Fruit fly (Drosophila melanogaster): ENCODE measurements around the gene Muc12Ea.

Gene Muc12Ea

DNA sequence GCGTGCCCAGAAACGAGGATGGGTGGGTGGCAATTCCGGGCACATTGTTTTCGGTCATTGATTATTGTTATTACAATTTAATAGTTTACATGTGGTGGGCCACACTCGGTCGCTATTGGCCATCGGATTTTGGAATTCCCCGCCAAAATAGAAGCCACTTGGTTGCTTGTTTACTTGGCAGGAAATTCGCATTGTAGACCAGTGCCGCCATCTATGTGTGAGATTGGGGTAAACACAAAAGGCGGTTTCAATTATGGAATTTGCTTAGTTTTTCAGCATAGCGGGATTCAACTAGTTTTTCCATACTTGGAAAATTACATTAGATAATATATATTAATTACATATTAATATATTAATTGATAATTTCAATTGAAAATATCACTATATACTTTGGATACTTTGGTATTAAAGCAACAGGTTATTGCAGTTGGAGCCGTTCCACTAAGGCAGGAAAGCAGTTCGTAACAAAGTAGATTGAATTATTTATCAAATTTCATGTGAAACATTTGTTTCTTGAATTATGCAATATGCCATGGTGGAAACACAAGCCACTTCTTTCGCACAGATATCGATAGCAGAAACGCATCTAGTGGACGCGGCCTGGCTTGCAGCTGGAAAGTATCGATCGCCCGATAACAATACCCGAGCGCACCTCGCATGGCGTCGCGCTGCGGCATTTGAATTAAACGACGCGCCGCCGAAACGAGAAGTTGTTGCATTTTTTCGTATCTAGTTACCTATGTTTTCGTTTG lies 30.3 kb upstream of the Muc12Ea start, which contains the start of gene mud (continued):
- TF ChIP-seq Dfd (GFP tag; optimal IDR thresholded peaks at IDR 0.05) (no peak), CG17612 (GFP tag; IDR thresholded peaks at IDR 0.05) (no peak), shn (GFP tag; optimal IDR thresholded peaks at IDR 0.05) (no peak), CG3407 (GFP tag; optimal IDR thresholded peaks at IDR 0.05) (no peak), D (optimal IDR thresholded peaks at IDR 0.05) (no peak), D (GFP tag; optimal IDR thresholded peaks at IDR 0.05) (peak; percentile 5), kah (GFP tag; optimal IDR thresholded peaks at IDR 0.05) (no peak), CG9932 (GFP tag; IDR thresholded peaks at IDR 0.05) (peak; percentile 43; the same call in 1 of the 2 replicates), dm (GFP tag; optimal IDR thresholded peaks at IDR 0.05) (no peak), CG2202 (tag; optimal IDR thresholded peaks at IDR 0.05) (no peak), CG3281 (GFP tag; optimal IDR thresholded peaks at IDR 0.05) (no peak), HmgD (GFP tag; optimal IDR thresholded peaks at IDR 0.05) (no peak), dati (GFP tag; IDR thresholded peaks at IDR 0.05) (no peak), NK7.1 (GFP tag; optimal IDR thresholded peaks at IDR 0.05) (no peak), Poxn (GFP tag; IDR thresholded peaks at IDR 0.05) (no peak), knrl (GFP tag; IDR thresholded peaks at IDR 0.05; ENCODE audit: partially characterized antibody) (peak; percentile 81), Bteb2 (GFP tag; optimal IDR thresholded peaks at IDR 0.05) (no peak), slou (GFP tag; optimal IDR thresholded peaks at IDR 0.05) (no peak), CG12155 (GFP tag; optimal IDR thresholded peaks at IDR 0.05) (no peak), prd (optimal IDR thresholded peaks at IDR 0.05) (no peak), prd (GFP tag; IDR thresholded peaks at IDR 0.05) (peak; percentile 66; the same call in 2 of the 3 replicates), ttk (GFP tag; IDR thresholded peaks at IDR 0.05) (peak; percentile 29; the same call in 1 of the 2 replicates), D19A (tag; optimal IDR thresholded peaks at IDR 0.05) (no peak), CG11093 (GFP tag; IDR thresholded peaks at IDR 0.05) (no peak), CG10431 (GFP tag; optimal IDR thresholded peaks at IDR 0.05) (no peak), hb (GFP tag; IDR thresholded peaks at IDR 0.05; ENCODE audit: partially characterized antibody) (peak; percentile 77), CG12299 (tag; optimal IDR thresholded peaks at IDR 0.05) (no peak), bigmax (GFP tag; optimal IDR thresholded peaks at IDR 0.05) (no peak), Eip74EF (GFP tag; optimal IDR thresholded peaks at IDR 0.05) (no peak), repo (GFP tag; optimal IDR thresholded peaks at IDR 0.05) (no peak), CG6272 (GFP tag; IDR thresholded peaks at IDR 0.05) (no peak), jigr1 (GFP tag; IDR thresholded peaks at IDR 0.05) (no peak), crc (GFP tag; optimal IDR thresholded peaks at IDR 0.05) (no peak), Dref (GFP tag; IDR thresholded peaks at IDR 0.05) (peak; percentile 92), ab (GFP tag; optimal IDR thresholded peaks at IDR 0.05) (no peak), Hmx (GFP tag; optimal IDR thresholded peaks at IDR 0.05) (no peak), CG7963 (GFP tag; IDR thresholded peaks at IDR 0.05; ENCODE audit: partially characterized antibody) (peak; percentile 56; the same call in 2 of the 3 replicates), Chrac-16 (GFP tag; optimal IDR thresholded peaks at IDR 0.05) (no peak), CG14441 (GFP tag; IDR thresholded peaks at IDR 0.05) (peak; percentile 50; the same call in 1 of the 2 replicates), CG10147 (GFP tag; optimal IDR thresholded peaks at IDR 0.05) (no peak), CG11695 (GFP tag; IDR thresholded peaks at IDR 0.05) (no peak), gem (tag; optimal IDR thresholded peaks at IDR 0.05) (no peak), odd (GFP tag; optimal IDR thresholded peaks at IDR 0.05) (no peak), gcm (GFP tag; optimal IDR thresholded peaks at IDR 0.05) (no peak), pfk (GFP tag; optimal IDR thresholded peaks at IDR 0.05) (no peak), p53 (GFP tag; optimal IDR thresholded peaks at IDR 0.05) (no peak), Trl (optimal IDR thresholded peaks at IDR 0.05) (no peak), Trl (GFP tag; optimal IDR thresholded peaks at IDR 0.05) (no peak), dysf (GFP tag; IDR thresholded peaks at IDR 0.05) (0 out of 3 replicates have a peak, but pooled peaks have one; percentile 34), CG7987 (GFP tag; optimal IDR thresholded peaks at IDR 0.05) (no peak), lab (GFP tag; optimal IDR thresholded peaks at IDR 0.05) (peak; percentile 4)

Data from whole organism, embryonic.